Worm (Caenorhabditis elegans): ENCODE results near the gene C07G3.10.

C07G3.10 gene

DNA sequence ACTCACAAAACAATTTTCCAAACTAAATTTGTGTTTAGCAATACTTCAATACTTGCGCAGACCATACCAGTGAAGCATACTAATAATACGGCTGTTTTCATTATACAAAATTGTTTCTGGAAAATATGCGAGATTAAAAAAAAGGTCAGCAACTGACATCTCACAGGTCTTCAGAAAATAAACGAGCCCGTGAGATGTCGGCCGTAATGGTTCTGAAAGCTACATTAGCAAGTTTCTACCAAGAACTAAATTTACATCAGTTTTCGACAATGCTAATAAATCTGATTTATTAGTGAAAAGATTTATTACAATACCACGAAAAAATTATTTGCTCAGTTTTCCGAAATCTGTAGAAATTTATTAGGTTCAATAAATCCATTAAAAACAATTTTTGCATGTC is 24.6 kb upstream of the C07G3.10 start, which contains the start of gene srbc-31:
Gene srbc-31 (minus strand): TSS at position 101 of the 400 bp plus-strand sequence.
- TF ChIP-seq ztf-1 (GFP tag; conservative IDR thresholded peaks at IDR 0.05) (no peak), nhr-21 (tag; optimal IDR thresholded peaks at IDR 0.05) (no peak), nhr-25 (tag; optimal IDR thresholded peaks at IDR 0.05) (no peak), sma-9 (GFP tag; optimal IDR thresholded peaks at IDR 0.05) (no peak), sma-9 (tag; optimal IDR thresholded peaks at IDR 0.05) (no peak), unc-55 (GFP tag; optimal IDR thresholded peaks at IDR 0.05) (no peak), lin-39 (tag; optimal IDR thresholded peaks at IDR 0.05) (no peak), nhr-10 (tag; optimal IDR thresholded peaks at IDR 0.05) (no peak), fos-1 (tag; optimal IDR thresholded peaks at IDR 0.05) (no peak), unc-62 (GFP tag; optimal IDR thresholded peaks at IDR 0.05) (no peak), ztf-4 (tag; optimal IDR thresholded peaks at IDR 0.05) (no peak), mdl-1 (tag; optimal IDR thresholded peaks at IDR 0.05) (no peak), nhr-129 (tag; optimal IDR thresholded peaks at IDR 0.05) (no peak), nhr-77 (tag; optimal IDR thresholded peaks at IDR 0.05) (no peak), Y55F3AM.14 (GFP tag; optimal IDR thresholded peaks at IDR 0.05) (no peak)

- TF ChIP-seq unc-55 (GFP tag; optimal IDR thresholded peaks at IDR 0.05) (no peak), nhr-23 (tag; optimal IDR thresholded peaks at IDR 0.05) (no peak), ceh-16 (tag; optimal IDR thresholded peaks at IDR 0.05) (no peak), fos-1 (tag; optimal IDR thresholded peaks at IDR 0.05) (no peak)
Measured at ce11 chrV:3480346-3480745, 21.8 kb upstream of the C07G3.10 start, which contains the start of gene srbc-30. srbc-30 (minus strand) TSS chrV:3480446.

ce11 chrV:3482550-3483002 is 19.5 kb upstream of the C07G3.10 start, which contains the start of gene lys-7:
lys-7 (minus strand) TSS chrV:3482600.
- TF ChIP-seq sma-9 (GFP tag; optimal IDR thresholded peaks at IDR 0.05) (peak; percentile 12), sma-9 (tag; optimal IDR thresholded peaks at IDR 0.05) (no peak), lin-39 (tag; optimal IDR thresholded peaks at IDR 0.05) (no peak)

- no peak for TF ChIP-seq ama-1 (optimal IDR thresholded peaks at IDR 0.05)
- no peak for TF ChIP-seq dmd-4 (tag; optimal IDR thresholded peaks at IDR 0.05)
- TF ChIP-seq lin-39 (tag; optimal IDR thresholded peaks at IDR 0.05), result no peak
- no peak for TF ChIP-seq lin-11 (tag; optimal IDR thresholded peaks at IDR 0.05)
- no peak for TF ChIP-seq sma-9 (GFP tag; optimal IDR thresholded peaks at IDR 0.05)
- TF ChIP-seq sma-9 (tag; optimal IDR thresholded peaks at IDR 0.05), result no peak
- TF ChIP-seq F13H6.1 (tag; optimal IDR thresholded peaks at IDR 0.05), result no peak
- TF ChIP-seq elt-3 (tag; optimal IDR thresholded peaks at IDR 0.05), result no peak
- no peak for TF ChIP-seq Y55F3AM.14 (GFP tag; optimal IDR thresholded peaks at IDR 0.05)
- no peak for TF ChIP-seq nhr-25 (tag; optimal IDR thresholded peaks at IDR 0.05)
- no peak for TF ChIP-seq R02D3.7 (tag; optimal IDR thresholded peaks at IDR 0.05)
Measured at ce11 chrV:3484702-3485101, 17.4 kb upstream of the C07G3.10 start, which contains the start of gene srbc-33. srbc-33 (minus strand) TSS chrV:3484802.

DNA sequence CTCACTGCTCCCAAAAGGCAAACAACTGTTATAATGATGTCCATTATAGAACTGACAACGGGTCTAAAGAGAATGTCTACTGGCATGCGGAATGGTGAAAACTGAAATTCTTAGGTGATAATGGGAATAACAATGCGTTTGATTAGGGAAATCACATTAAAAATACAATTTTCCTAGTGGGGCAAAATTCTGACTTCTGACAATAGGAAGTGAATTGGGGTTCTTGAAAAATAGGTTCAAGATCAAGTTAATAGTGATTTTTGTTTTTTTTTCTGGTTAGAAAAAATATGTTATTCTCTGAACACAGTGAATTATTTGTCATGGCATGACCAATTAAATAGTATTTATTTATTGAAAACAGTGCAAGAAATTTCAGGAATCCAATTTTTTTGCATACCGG is 15.2 kb upstream of the C07G3.10 start, which contains the start of gene srbc-32:
Gene srbc-32 (minus strand): TSS at position 101 of the 400 bp plus-strand sequence.
- TF ChIP-seq elt-3 (tag; optimal IDR thresholded peaks at IDR 0.05), result no peak

ce11 chrV:3490435-3490834 is 11.7 kb upstream of the C07G3.10 start, which contains the start of gene srbc-36:
srbc-36 (minus strand) TSS chrV:3490535.
- TF ChIP-seq C34F6.9 (tag; optimal IDR thresholded peaks at IDR 0.05) (no peak), aly-2 (tag; optimal IDR thresholded peaks at IDR 0.05) (no peak), lin-11 (tag; optimal IDR thresholded peaks at IDR 0.05) (no peak), zag-1 (tag; optimal IDR thresholded peaks at IDR 0.05) (no peak)

DNA sequence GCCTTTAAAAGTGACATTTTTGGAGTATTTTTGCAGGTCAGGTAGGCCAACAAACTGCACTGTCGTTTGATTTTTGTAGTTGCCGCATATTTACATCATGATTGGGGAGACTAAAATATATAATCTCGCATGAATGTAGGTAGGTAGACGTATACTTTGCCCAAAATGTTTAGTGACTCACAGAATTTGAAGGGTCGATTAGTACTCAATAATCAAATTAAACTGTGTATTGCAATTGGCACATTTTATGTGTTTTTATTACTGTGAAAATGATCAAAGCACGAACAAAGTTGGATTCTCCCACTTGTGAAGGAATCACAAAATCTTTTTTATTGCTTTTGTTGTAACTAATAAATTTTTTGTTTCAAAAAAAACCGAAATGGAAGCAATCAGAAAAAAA is 5.2 kb upstream of the C07G3.10 start, which contains the start of gene C07G3.15:
Gene C07G3.15 (minus strand): TSS at position 101 of the 400 bp plus-strand sequence.
- TF ChIP-seq fos-1 (tag; optimal IDR thresholded peaks at IDR 0.05) (no peak), ZK546.5 (tag; optimal IDR thresholded peaks at IDR 0.05) (no peak), nhr-129 (tag; optimal IDR thresholded peaks at IDR 0.05) (no peak), nhr-21 (tag; optimal IDR thresholded peaks at IDR 0.05) (no peak), mdl-1 (tag; optimal IDR thresholded peaks at IDR 0.05) (no peak), sma-9 (GFP tag; optimal IDR thresholded peaks at IDR 0.05) (no peak), sma-9 (tag; optimal IDR thresholded peaks at IDR 0.05) (no peak), F13H6.1 (tag; optimal IDR thresholded peaks at IDR 0.05) (no peak), zag-1 (tag; optimal IDR thresholded peaks at IDR 0.05) (no peak), nhr-11 (tag; optimal IDR thresholded peaks at IDR 0.05) (no peak), sem-4 (tag; optimal IDR thresholded peaks at IDR 0.05) (no peak), alr-1 (tag; optimal IDR thresholded peaks at IDR 0.05) (no peak), lin-13 (GFP tag; optimal IDR thresholded peaks at IDR 0.05) (no peak), lsy-2 (tag; optimal IDR thresholded peaks at IDR 0.05) (no peak), mbf-1 (tag; optimal IDR thresholded peaks at IDR 0.05) (no peak), lin-39 (tag; optimal IDR thresholded peaks at IDR 0.05) (no peak), nhr-10 (tag; optimal IDR thresholded peaks at IDR 0.05) (no peak), skn-1 (tag; optimal IDR thresholded peaks at IDR 0.05) (no peak), unc-55 (GFP tag; optimal IDR thresholded peaks at IDR 0.05) (no peak), nhr-6 (tag; optimal IDR thresholded peaks at IDR 0.05) (no peak), nhr-77 (tag; optimal IDR thresholded peaks at IDR 0.05) (no peak)
